Fruit fly (Drosophila melanogaster) whole organism, prepupa: ENCODE measurements around the gene CG32815.

Experiments
- CG6808 ChIP-seq: fragments of 200-800 bp; sonication (Bioruptor generic); optimal IDR thresholded peaks from 3 replicates; lab custom pipeline; 2017; ENCODE audit warnings: missing biosample characterization, missing genetic modification characterization, mild to moderate bottlenecking, moderate library complexity, missing genetic modification reagents
- Hr4 ChIP-seq: fragments of 200-800 bp; sonication (Bioruptor generic); optimal IDR thresholded peaks from 3 replicates; lab custom pipeline; 2016; ENCODE audit warnings: missing biosample characterization, missing genetic modification characterization
- Met ChIP-seq: fragments of 200-800 bp; sonication (Bioruptor generic); optimal IDR thresholded peaks from 3 replicates; lab custom pipeline; 2016; ENCODE audit warnings: missing biosample characterization, missing genetic modification characterization

DNA sequence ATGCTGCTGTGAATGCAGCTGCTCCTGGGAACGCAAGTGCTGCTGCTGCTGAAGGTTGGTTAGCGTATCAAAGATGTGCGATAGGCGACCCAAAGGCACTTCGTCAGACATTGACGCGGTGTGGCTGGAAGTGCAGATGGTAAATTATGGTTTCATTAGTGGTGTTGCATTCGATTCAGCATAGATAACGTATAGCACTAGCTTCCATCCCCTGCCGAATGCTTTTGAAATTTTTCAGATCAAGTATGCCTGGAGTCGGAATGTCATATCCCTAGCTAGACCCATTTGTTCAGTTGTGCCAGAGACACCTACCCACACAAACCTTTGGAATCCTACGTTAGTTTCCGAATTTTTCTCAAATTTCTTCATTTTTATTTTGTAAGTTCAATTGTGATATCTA is 38.1 kb upstream of the CG32815 start, which contains the start of gene CG11663:
- TF ChIP-seq Hr4: no peak
- TF ChIP-seq CG6808 (GFP tag; lab: Kevin White, UChicago): no peak
- no peak for TF ChIP-seq Met
